Fruit fly (Drosophila melanogaster) whole organism: ENCODE data around the gene hfw.

Experiments
- Dll ChIP-seq: fragments of >200 bp; optimal IDR thresholded peaks from 2 replicates; lab custom pipeline; 2017
- EcR ChIP-seq, 2 experiments: fragments of >200 bp; optimal IDR thresholded peaks; 2 replicates each; lab custom pipeline; 2017; ENCODE audit warnings: missing biosample characterization in 2 of 2, missing genetic modification characterization in 2 of 2, missing genetic modification reagents in 2 of 2
- pan ChIP-seq: fragments of >200 bp; optimal IDR thresholded peaks from 2 replicates; lab custom pipeline; 2017
- psq ChIP-seq: fragments of >200 bp; optimal IDR thresholded peaks from 2 replicates; lab custom pipeline; 2017
- usp ChIP-seq: fragments of >200 bp; optimal IDR thresholded peaks from 2 replicates; lab custom pipeline; 2017; ENCODE audit warnings: missing biosample characterization, missing genetic modification characterization, mixed read lengths

dm6 chrX:1664836-1665235, 4.5 kb upstream of the hfw start, which contains the start of gene dor:
- TF ChIP-seq Dll (no peak), psq (lab: Kevin White, UChicago) (no peak), usp (no peak), pan (lab: Kevin White, UChicago) (no peak), EcR (GFP tag; optimal IDR thresholded peaks at IDR 0.05; lab: Kevin White, UChicago) (no peak)
